Fruit fly (Drosophila melanogaster) whole organism, embryonic: ENCODE data around the gene CG34327.

Experiments used
- ATbp ChIP-seq: fragments of 200-800 bp; sonication (Bioruptor generic); optimal IDR thresholded peaks from 2 replicates; lab custom pipeline; 2017; ENCODE audit warnings: missing biosample characterization, mild to moderate bottlenecking, missing genetic modification characterization, missing genetic modification reagents
- Asciz ChIP-seq: fragments of 200-800 bp; sonication (Bioruptor generic); optimal IDR thresholded peaks from 2 replicates; lab custom pipeline; 2017; ENCODE audit warnings: missing biosample characterization, mild to moderate bottlenecking, missing genetic modification characterization, missing genetic modification reagents
- Atf6 ChIP-seq: fragments of 200-800 bp; sonication (Bioruptor generic); IDR thresholded peaks from 2 replicates; pipeline ENCODE4 v1.3.6; 2022; ENCODE audit warnings: missing biosample characterization, missing genetic modification characterization
- Bteb2 ChIP-seq: fragments of 200-800 bp; sonication (Bioruptor generic); optimal IDR thresholded peaks from 2 replicates; lab custom pipeline; 2016; ENCODE audit warnings: missing biosample characterization, missing genetic modification characterization
- CG10267 ChIP-seq: fragments of 200-800 bp; sonication (Bioruptor generic); optimal IDR thresholded peaks from 2 replicates; lab custom pipeline; 2018; ENCODE audit warnings: missing biosample characterization, mild to moderate bottlenecking, missing genetic modification characterization, moderate library complexity
- CG12071 ChIP-seq: fragments of 200-800 bp; sonication (Bioruptor generic); optimal IDR thresholded peaks from 3 replicates; lab custom pipeline; 2018; ENCODE audit warnings: missing biosample characterization, mild to moderate bottlenecking, missing genetic modification characterization
- CG12155 ChIP-seq: fragments of 200-800 bp; sonication (Bioruptor generic); optimal IDR thresholded peaks from 3 replicates; lab custom pipeline; 2016; ENCODE audit warnings: missing biosample characterization, missing genetic modification characterization
- CG12769 ChIP-seq: fragments of 200-800 bp; sonication (Bioruptor generic); optimal IDR thresholded peaks from 2 replicates; lab custom pipeline; 2019; ENCODE audit warnings: missing biosample characterization, mild to moderate bottlenecking, missing genetic modification characterization, moderate library complexity
- CG16813 ChIP-seq: fragments of 200-800 bp; sonication (Bioruptor generic); IDR thresholded peaks from 3 replicates; pipeline ENCODE4 v1.3.6; 2022; ENCODE audit warnings: missing biosample characterization, missing genetic modification characterization; ENCODE audit not compliant: partially characterized antibody
- CG17328 ChIP-seq: fragments of 200-800 bp; sonication (Bioruptor generic); IDR thresholded peaks from 2 replicates; pipeline ENCODE4 v1.3.6; 2022; ENCODE audit warnings: missing biosample characterization, missing genetic modification characterization
- CG17612 ChIP-seq: fragments of 200-800 bp; sonication (Bioruptor generic); IDR thresholded peaks from 2 replicates; pipeline ENCODE4 v1.3.6; 2022; ENCODE audit warnings: missing biosample characterization, missing genetic modification characterization
- CG2120 ChIP-seq: fragments of 200-800 bp; sonication (Bioruptor generic); optimal IDR thresholded peaks from 3 replicates; lab custom pipeline; 2016; ENCODE audit warnings: missing biosample characterization, missing genetic modification characterization
- CG3281 ChIP-seq: fragments of 200-800 bp; sonication (Bioruptor generic); optimal IDR thresholded peaks from 3 replicates; lab custom pipeline; 2017; ENCODE audit warnings: missing biosample characterization, mild to moderate bottlenecking, missing genetic modification characterization
- CG33213 ChIP-seq: fragments of 200-800 bp; sonication (Bioruptor generic); optimal IDR thresholded peaks from 3 replicates; lab custom pipeline; 2016; ENCODE audit warnings: missing biosample characterization, missing genetic modification characterization
- CG3838 ChIP-seq: fragments of 200-800 bp; sonication (Bioruptor generic); optimal IDR thresholded peaks from 3 replicates; lab custom pipeline; 2016; ENCODE audit warnings: missing biosample characterization, missing genetic modification characterization
- CG43689 ChIP-seq: fragments of 200-800 bp; sonication (Bioruptor generic); IDR thresholded peaks from 2 replicates; pipeline ENCODE4 v1.3.6; 2022; ENCODE audit warnings: missing biosample characterization, missing genetic modification characterization
- CG8765 ChIP-seq: fragments of 200-800 bp; sonication (Bioruptor generic); IDR thresholded peaks from 2 replicates; pipeline ENCODE4 v1.3.6; 2022; ENCODE audit warnings: missing biosample characterization, missing genetic modification characterization
- CG9609 ChIP-seq: fragments of 200-800 bp; sonication (Bioruptor generic); optimal IDR thresholded peaks from 3 replicates; lab custom pipeline; 2016; ENCODE audit warnings: missing biosample characterization, missing genetic modification characterization
- CG9817 ChIP-seq: fragments of 200-800 bp; sonication (Bioruptor generic); optimal IDR thresholded peaks from 2 replicates; lab custom pipeline; 2018; ENCODE audit warnings: missing biosample characterization, mild to moderate bottlenecking, missing genetic modification characterization, moderate library complexity
- CTCF ChIP-seq: fragments of 200-800 bp; sonication (Bioruptor generic); optimal IDR thresholded peaks from 2 replicates; lab custom pipeline; 2017; ENCODE audit warnings: missing biosample characterization, mild to moderate bottlenecking, missing genetic modification characterization, moderate library complexity
- Dfd ChIP-seq, 2 experiments: fragments of >200 bp; optimal IDR thresholded peaks; 2 replicates each; lab custom pipeline; 2017; ENCODE audit warnings: missing biosample characterization in 2 of 2, missing genetic modification characterization in 2 of 2
- Eip74EF ChIP-seq, 2 experiments: fragments of 200-800 bp in 1 of 2; fragments of >200 bp in 1 of 2; sonication (Bioruptor generic) in 1 of 2; optimal IDR thresholded peaks; 2 replicates each; lab custom pipeline; 2017 to 2019; ENCODE audit warnings: missing biosample characterization in 2 of 2, missing genetic modification characterization in 2 of 2, mild to moderate bottlenecking in 1 of 2, moderate library complexity in 1 of 2
- HLH4C ChIP-seq: fragments of 200-800 bp; sonication (Bioruptor generic); IDR thresholded peaks from 3 replicates; pipeline ENCODE4 v1.3.6; 2022; ENCODE audit warnings: missing biosample characterization, missing genetic modification characterization; ENCODE audit not compliant: partially characterized antibody
- Hey ChIP-seq: fragments of 200-800 bp; sonication (Bioruptor generic); optimal IDR thresholded peaks from 3 replicates; lab custom pipeline; 2018; ENCODE audit warnings: missing biosample characterization, mild to moderate bottlenecking, missing genetic modification characterization
- Med ChIP-seq: fragments of 200-800 bp; sonication (Bioruptor generic); peaks from one replicate; lab custom pipeline; 2016; ENCODE audit warnings: missing biosample characterization, missing genetic modification characterization, mild to moderate bottlenecking, inconsistent platforms, moderate library complexity
- Oli ChIP-seq: fragments of 200-800 bp; sonication (Bioruptor generic); optimal IDR thresholded peaks from 2 replicates; lab custom pipeline; 2018; ENCODE audit warnings: missing biosample characterization, mild to moderate bottlenecking, missing genetic modification characterization, moderate library complexity
- Side ChIP-seq: fragments of 200-800 bp; sonication (Bioruptor generic); optimal IDR thresholded peaks from 2 replicates; lab custom pipeline; 2016; ENCODE audit warnings: missing biosample characterization, missing genetic modification characterization
- Ssrp ChIP-seq: fragments of 200-800 bp; sonication (Bioruptor generic); optimal IDR thresholded peaks from 2 replicates; lab custom pipeline; 2018; ENCODE audit warnings: missing biosample characterization, mild to moderate bottlenecking, missing genetic modification characterization, moderate library complexity
- Taf1 ChIP-seq: fragments of 200-800 bp; sonication (Bioruptor generic); IDR thresholded peaks from 2 replicates; pipeline ENCODE4 v1.3.6; 2022; ENCODE audit warnings: missing biosample characterization, missing genetic modification characterization
- Xbp1 ChIP-seq: fragments of 200-800 bp; sonication (Bioruptor generic); optimal IDR thresholded peaks from 3 replicates; lab custom pipeline; 2016; ENCODE audit warnings: missing biosample characterization, mild to moderate bottlenecking, missing genetic modification characterization
- ase ChIP-seq: fragments of 200-800 bp; sonication (Bioruptor generic); IDR thresholded peaks from 3 replicates; pipeline ENCODE4 v1.3.6; 2022; ENCODE audit warnings: missing biosample characterization, missing genetic modification characterization
- ato ChIP-seq: fragments of 200-800 bp; sonication (Bioruptor generic); IDR thresholded peaks from 2 replicates; pipeline ENCODE4 v1.3.6; 2022; ENCODE audit warnings: missing biosample characterization, missing genetic modification characterization; ENCODE audit not compliant: partially characterized antibody
- bowl ChIP-seq: fragments of 200-800 bp; sonication (Bioruptor generic); IDR thresholded peaks from 2 replicates; pipeline ENCODE4 v1.3.6; 2022; ENCODE audit warnings: missing biosample characterization, missing genetic modification characterization
- cas ChIP-seq: fragments of 200-800 bp; sonication (Bioruptor generic); IDR thresholded peaks from 2 replicates; pipeline ENCODE4 v1.3.6; 2022; ENCODE audit warnings: missing biosample characterization, missing genetic modification characterization
- fu2 ChIP-seq: fragments of 200-800 bp; sonication (Bioruptor generic); optimal IDR thresholded peaks from 2 replicates; lab custom pipeline; 2016; ENCODE audit warnings: missing biosample characterization, missing genetic modification characterization
- gce ChIP-seq: fragments of 200-800 bp; sonication (Bioruptor generic); IDR thresholded peaks from 3 replicates; pipeline ENCODE4 v1.3.6; 2022; ENCODE audit warnings: missing biosample characterization, missing genetic modification characterization
- gem ChIP-seq: fragments of 200-800 bp; sonication (Bioruptor generic); optimal IDR thresholded peaks from 2 replicates; lab custom pipeline; 2019; ENCODE audit warnings: missing biosample characterization, mild to moderate bottlenecking, missing genetic modification characterization, moderate library complexity
- her ChIP-seq: fragments of 200-800 bp; sonication (Bioruptor generic); optimal IDR thresholded peaks from 2 replicates; lab custom pipeline; 2016; ENCODE audit warnings: missing biosample characterization, missing genetic modification characterization
- inv ChIP-seq: fragments of 200-800 bp; sonication (Bioruptor generic); IDR thresholded peaks from 2 replicates; pipeline ENCODE4 v1.3.6; 2022; ENCODE audit warnings: missing biosample characterization, missing genetic modification characterization; ENCODE audit not compliant: partially characterized antibody
- jigr1 ChIP-seq: fragments of 200-800 bp; sonication (Bioruptor generic); IDR thresholded peaks from 3 replicates; pipeline ENCODE4 v1.3.6; 2022; ENCODE audit warnings: missing biosample characterization, missing genetic modification characterization
- jumu ChIP-seq: fragments of 200-800 bp; sonication (Bioruptor generic); optimal IDR thresholded peaks from 3 replicates; lab custom pipeline; 2016; ENCODE audit warnings: missing biosample characterization, missing genetic modification characterization
- lola ChIP-seq, 3 experiments: fragments of >200 bp in 2 of 3; fragments of 200-800 bp in 1 of 3; sonication (Bioruptor generic) in 1 of 3; optimal IDR thresholded peaks; 2 replicates each; lab custom pipeline; 2017 to 2019; ENCODE audit warnings: missing biosample characterization in 3 of 3, missing genetic modification characterization in 3 of 3, mild to moderate bottlenecking in 1 of 3, moderate library complexity in 1 of 3
- nmo ChIP-seq: fragments of 200-800 bp; sonication (Bioruptor generic); optimal IDR thresholded peaks from 2 replicates; lab custom pipeline; 2018; ENCODE audit warnings: missing biosample characterization, mild to moderate bottlenecking, missing genetic modification characterization, moderate library complexity
- p53 ChIP-seq: fragments of 200-800 bp; sonication (Bioruptor generic); optimal IDR thresholded peaks from 2 replicates; lab custom pipeline; 2016; ENCODE audit warnings: missing biosample characterization, missing genetic modification characterization
- pum ChIP-seq: fragments of 200-800 bp; sonication (Bioruptor generic); optimal IDR thresholded peaks from 2 replicates; lab custom pipeline; 2016; ENCODE audit warnings: missing biosample characterization, missing genetic modification characterization
- seq ChIP-seq: fragments of 200-800 bp; sonication (Bioruptor generic); IDR thresholded peaks from 2 replicates; pipeline ENCODE4 v1.3.6; 2022; ENCODE audit warnings: missing biosample characterization, missing genetic modification characterization
- slp2 ChIP-seq: fragments of 200-800 bp; sonication (Bioruptor generic); optimal IDR thresholded peaks from 2 replicates; lab custom pipeline; 2016; ENCODE audit warnings: missing biosample characterization, missing genetic modification characterization
- sug ChIP-seq: fragments of 200-800 bp; optimal IDR thresholded peaks from 2 replicates; lab custom pipeline; 2019; ENCODE audit warnings: missing biosample characterization, mild to moderate bottlenecking, missing genetic modification characterization, moderate library complexity
- twi ChIP-seq: fragments of 200-800 bp; optimal IDR thresholded peaks from 2 replicates; lab custom pipeline; 2019; ENCODE audit warnings: missing biosample characterization, mild to moderate bottlenecking, missing genetic modification characterization, moderate library complexity
- zf30C ChIP-seq: fragments of 200-800 bp; sonication (Bioruptor generic); optimal IDR thresholded peaks from 3 replicates; lab custom pipeline; 2018; ENCODE audit warnings: missing biosample characterization, mild to moderate bottlenecking, missing genetic modification characterization

The CG34327 gene

DNA sequence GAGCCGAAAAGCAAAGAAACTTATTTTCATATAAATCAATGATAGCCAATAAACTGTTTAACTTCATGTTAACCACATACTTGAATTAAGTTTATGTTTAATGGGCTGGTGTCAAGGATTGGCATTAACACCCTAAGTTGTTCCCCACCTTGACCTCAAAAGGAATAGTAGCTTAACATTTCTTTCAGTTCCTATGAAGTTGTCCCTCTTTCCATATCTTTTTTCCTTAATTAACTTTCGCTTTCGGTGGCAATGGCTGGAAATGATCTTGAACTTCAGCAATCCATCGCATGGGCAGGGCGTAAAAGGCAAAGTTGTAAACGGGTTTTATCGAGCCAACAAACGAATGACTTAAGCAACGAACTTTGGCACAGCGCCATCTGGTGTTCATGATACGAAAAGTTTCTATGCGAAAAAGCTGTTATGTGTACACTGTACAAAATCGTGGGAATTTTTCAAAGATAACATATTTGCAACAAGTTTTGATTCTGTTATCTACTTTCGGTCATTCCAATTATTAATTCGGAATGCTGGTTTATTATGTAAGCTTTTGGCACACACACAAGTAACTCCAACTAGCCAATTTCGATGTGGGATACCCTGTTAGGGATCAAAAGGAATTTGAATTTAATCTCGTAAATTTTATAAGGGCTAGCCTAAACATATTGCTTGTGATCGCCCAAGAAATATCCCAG is 6.0 kb upstream of the CG34327 start (continued):
- TF ChIP-seq Atf6 (GFP tag; lab: Robert Waterston, UW) (no peak), CG12071 (GFP tag; lab: Kevin White, UChicago) (no peak), HLH4C (GFP tag; lab: Robert Waterston, UW) (no peak), zf30C (GFP tag; lab: Kevin White, UChicago) (peak; percentile 16), CG3281 (GFP tag; lab: Kevin White, UChicago) (no peak), p53 (GFP tag; lab: Kevin White, UChicago) (no peak), Side (no peak), CG43689 (no peak), Dfd (GFP tag; optimal IDR thresholded peaks at IDR 0.05; lab: Kevin White, UChicago) (no peak), CG33213 (GFP tag; lab: Kevin White, UChicago) (no peak), CG16813 (GFP tag; lab: Robert Waterston, UW) (no peak), CG12769 (tag; lab: Kevin White, UChicago) (peak; percentile 25), fu2 (GFP tag; lab: Kevin White, UChicago) (no peak), CG10267 (tag; lab: Kevin White, UChicago) (no peak), CG9817 (tag; lab: Kevin White, UChicago) (peak; percentile 23), jigr1 (GFP tag; lab: Robert Waterston, UW) (no peak), Oli (peak; percentile 10), nmo (GFP tag; lab: Kevin White, UChicago) (peak; percentile 35), CG17328 (0 out of 2 replicates have a peak, but pooled peaks have one; percentile 33), her (no peak), pum (peak; percentile 17), CTCF (GFP tag; lab: Kevin White, UChicago) (peak; percentile 90), CG17612 (no peak), Eip74EF (GFP tag; optimal IDR thresholded peaks at IDR 0.05; lab: Kevin White, UChicago) (peak in 1 of 2 experiments; percentile 78), cas (no peak), Ssrp (tag; lab: Kevin White, UChicago) (peak; percentile 52), ato (GFP tag; lab: Robert Waterston, UW) (no peak), Bteb2 (GFP tag; lab: Kevin White, UChicago) (no peak), Asciz (GFP tag; lab: Kevin White, UChicago) (no peak), sug (no peak), CG9609 (GFP tag; lab: Kevin White, UChicago) (no peak), bowl (GFP tag; lab: Robert Waterston, UW) (no peak), gce (GFP tag; lab: Robert Waterston, UW) (no peak), CG8765 (no peak), slp2 (GFP tag; lab: Kevin White, UChicago) (peak; percentile 9), ase (GFP tag; lab: Robert Waterston, UW) (no peak), lola (GFP tag; optimal IDR thresholded peaks at IDR 0.05; lab: Kevin White, UChicago) (peak in 1 of 3 experiments; percentile 61), Hey (tag; lab: Kevin White, UChicago) (no peak), Med (GFP tag; lab: Kevin White, UChicago) (peak; percentile 84), twi (no peak), Taf1 (no peak), jumu (GFP tag; lab: Kevin White, UChicago) (peak; percentile 38), CG2120 (peak; percentile 44), Xbp1 (GFP tag; lab: Kevin White, UChicago) (peak; percentile 34), CG3838 (GFP tag; lab: Kevin White, UChicago) (no peak), ATbp (GFP tag; lab: Kevin White, UChicago) (no peak), seq (no peak), CG12155 (GFP tag; lab: Kevin White, UChicago) (no peak), inv (GFP tag; lab: Robert Waterston, UW) (no peak), gem (tag; lab: Kevin White, UChicago) (peak; percentile 65)
